Fruit fly (Drosophila melanogaster): Measurements from ENCODE around the gene Dysb.
A peak's percentile ranks its signal among the peaks of the same experiment; 100 is the strongest.

The Dysb gene

DNA sequence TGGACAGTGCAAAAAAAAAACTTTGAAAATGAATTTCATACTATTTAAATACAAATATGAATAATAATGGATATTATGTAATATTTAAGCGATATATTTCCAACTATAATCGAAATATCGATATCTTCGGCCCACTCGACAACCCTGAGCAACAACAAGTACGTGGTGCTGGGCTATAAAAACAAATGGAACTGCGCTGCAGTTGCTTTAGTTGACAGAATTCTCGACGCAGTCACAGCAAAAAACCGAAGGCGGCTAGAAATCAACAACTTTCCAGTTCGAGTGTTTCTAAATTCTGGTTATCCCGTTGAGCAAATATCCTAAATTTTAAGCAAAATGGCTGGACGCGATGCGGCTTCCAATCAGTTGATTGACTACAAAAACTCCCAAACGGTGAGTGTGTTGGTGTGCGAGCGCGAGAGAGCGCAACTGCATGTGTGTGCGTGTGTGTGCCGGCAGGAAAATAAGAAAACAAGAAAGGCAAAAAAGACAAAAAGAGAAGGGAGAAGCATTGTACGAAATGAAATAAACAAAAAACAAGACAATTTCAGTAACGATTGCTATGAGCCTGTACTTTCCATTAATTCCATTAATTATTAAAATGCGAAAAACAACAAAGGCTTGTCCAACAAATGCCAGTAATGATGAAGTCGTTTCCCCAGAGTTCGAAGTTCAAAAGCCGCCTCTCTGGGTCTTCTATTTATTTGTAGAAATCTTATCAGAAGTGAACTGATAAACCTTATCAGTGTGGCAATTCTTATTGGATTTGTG lies 44.9 kb upstream of the Dysb start, which contains the start of gene Cat (continued):
- peak; percentile 78; the same call in 1 of the 2 replicates for TF ChIP-seq nerfin-2 (GFP tag; IDR thresholded peaks at IDR 0.05; ENCODE audit: partially characterized antibody)
- TF ChIP-seq dan (GFP tag; IDR thresholded peaks at IDR 0.05): no peak
- no peak for TF ChIP-seq ara (GFP tag; IDR thresholded peaks at IDR 0.05)
- no peak for TF ChIP-seq ro (GFP tag; IDR thresholded peaks at IDR 0.05)
- no peak for TF ChIP-seq CG12769 (tag; optimal IDR thresholded peaks at IDR 0.05)
- peak; percentile 99 for TF ChIP-seq cg (GFP tag; optimal IDR thresholded peaks at IDR 0.05)
- peak; percentile 22 for TF ChIP-seq D (optimal IDR thresholded peaks at IDR 0.05)
- no peak for TF ChIP-seq D (GFP tag; optimal IDR thresholded peaks at IDR 0.05)
- TF ChIP-seq CG31365 (tag; optimal IDR thresholded peaks at IDR 0.05): no peak
- TF ChIP-seq CG31388 (GFP tag; optimal IDR thresholded peaks at IDR 0.05): no peak
- TF ChIP-seq dimm (GFP tag; IDR thresholded peaks at IDR 0.05): no peak
- TF ChIP-seq CG15514 (GFP tag; optimal IDR thresholded peaks at IDR 0.05): peak; percentile 45
- peak; percentile 12 for TF ChIP-seq cad (GFP tag; optimal IDR thresholded peaks at IDR 0.05)
- peak; percentile 0 for TF ChIP-seq Asciz (GFP tag; optimal IDR thresholded peaks at IDR 0.05)
- peak; percentile 72; the same call in 1 of the 2 replicates for TF ChIP-seq vvl (GFP tag; IDR thresholded peaks at IDR 0.05)
- TF ChIP-seq jing (GFP tag; optimal IDR thresholded peaks at IDR 0.05): no peak
- no peak for TF ChIP-seq cato (GFP tag; optimal IDR thresholded peaks at IDR 0.05; ENCODE audit: borderline replicate concordance)
- TF ChIP-seq ci (GFP tag; IDR thresholded peaks at IDR 0.05): peak; percentile 52; the same call in 2 of the 3 replicates
- TF ChIP-seq CG6791 (GFP tag; IDR thresholded peaks at IDR 0.05; ENCODE audit: partially characterized antibody): no peak; the same call in 2 of the 3 replicates
- TF ChIP-seq Med (GFP tag): peak; percentile 83
- no peak for TF ChIP-seq CG11398 (GFP tag; optimal IDR thresholded peaks at IDR 0.05)
- TF ChIP-seq slp2 (GFP tag; optimal IDR thresholded peaks at IDR 0.05): no peak
- TF ChIP-seq fru (optimal IDR thresholded peaks at IDR 0.05): no peak
- TF ChIP-seq pita (GFP tag; optimal IDR thresholded peaks at IDR 0.05): no peak
- TF ChIP-seq ssp (GFP tag; IDR thresholded peaks at IDR 0.05): no peak
- TF ChIP-seq CG7745 (tag; optimal IDR thresholded peaks at IDR 0.05): no peak
- TF ChIP-seq Usf (GFP tag; optimal IDR thresholded peaks at IDR 0.05): no peak
- peak; percentile 73 for TF ChIP-seq HmgZ (tag; optimal IDR thresholded peaks at IDR 0.05)
- TF ChIP-seq jigr1 (GFP tag; IDR thresholded peaks at IDR 0.05): no peak
- TF ChIP-seq CG17361 (GFP tag; IDR thresholded peaks at IDR 0.05): peak; percentile 58; the same call in 2 of the 3 replicates
- TF ChIP-seq CkIIα-i1 (GFP tag; IDR thresholded peaks at IDR 0.05): no peak
- TF ChIP-seq Gsc (GFP tag; IDR thresholded peaks at IDR 0.05): no peak
- no peak for TF ChIP-seq CG11456 (GFP tag; IDR thresholded peaks at IDR 0.05)
- peak; percentile 55 for TF ChIP-seq lilli (GFP tag; optimal IDR thresholded peaks at IDR 0.05)
- TF ChIP-seq Aef1 (GFP tag; IDR thresholded peaks at IDR 0.05): peak; percentile 82
- TF ChIP-seq maf-S (GFP tag; optimal IDR thresholded peaks at IDR 0.05): no peak
- no peak for TF ChIP-seq fu2 (GFP tag; optimal IDR thresholded peaks at IDR 0.05)
- TF ChIP-seq tx (GFP tag; optimal IDR thresholded peaks at IDR 0.05): peak; percentile 25
- TF ChIP-seq cas (GFP tag; IDR thresholded peaks at IDR 0.05): 0 out of 2 replicates have a peak, but pooled peaks have one; percentile 38
- no peak for TF ChIP-seq Bdp1 (GFP tag; optimal IDR thresholded peaks at IDR 0.05)
- no peak for TF ChIP-seq org-1 (GFP tag; optimal IDR thresholded peaks at IDR 0.05)
- no peak for TF ChIP-seq ttk (GFP tag; IDR thresholded peaks at IDR 0.05)
- TF ChIP-seq Hr39 (optimal IDR thresholded peaks at IDR 0.05): no peak
- peak; percentile 94 for TF ChIP-seq Elba2 (GFP tag; optimal IDR thresholded peaks at IDR 0.05)
- no peak for TF ChIP-seq CG9817 (tag; optimal IDR thresholded peaks at IDR 0.05)
- 0 out of 2 replicates have a peak, but pooled peaks have one; percentile 26 for TF ChIP-seq CG31441 (GFP tag; IDR thresholded peaks at IDR 0.05)
- TF ChIP-seq CG17568 (GFP tag; optimal IDR thresholded peaks at IDR 0.05): no peak
- no peak for TF ChIP-seq CG33213 (GFP tag; optimal IDR thresholded peaks at IDR 0.05)
- no peak for TF ChIP-seq Mad (GFP tag; optimal IDR thresholded peaks at IDR 0.05)
- peak; percentile 91 for TF ChIP-seq Scr (GFP tag; IDR thresholded peaks at IDR 0.05; ENCODE audit: partially characterized antibody)
- peak; percentile 70 to 82 for TF ChIP-seq Trl (optimal IDR thresholded peaks at IDR 0.05)
- TF ChIP-seq Trl (GFP tag; optimal IDR thresholded peaks at IDR 0.05): peak; percentile 26
